Worm (Caenorhabditis elegans) whole organism, young adult: ENCODE measurements around the gene Y43F8C.17.

ENCODE experiments used
- D2030.7 ChIP-seq: fragments of 200-800 bp; sonication (Bioruptor generic); IDR thresholded peaks from 2 replicates; pipeline ENCODE4 v1.3.6; 2022; ENCODE audit warnings: missing genetic modification reagents, missing genetic modification characterization, missing compliant biosample characterization
- F10E7.11 ChIP-seq: sonication (generic microtip); optimal IDR thresholded peaks from 2 replicates; lab custom pipeline; 2017; ENCODE audit warnings: mild to moderate bottlenecking, missing genetic modification characterization, moderate library complexity, missing compliant biosample characterization
- F22D6.2 ChIP-seq: sonication (generic microtip); optimal IDR thresholded peaks from 2 replicates; lab custom pipeline; 2016; ENCODE audit warnings: mild to moderate bottlenecking, missing genetic modification characterization, missing compliant biosample characterization
- F23B12.7 ChIP-seq: sonication (generic microtip); optimal IDR thresholded peaks from 2 replicates; lab custom pipeline; 2017; ENCODE audit warnings: missing genetic modification characterization, mild to moderate bottlenecking, missing compliant biosample characterization, antibody characterized with exemption, moderate library complexity; ENCODE audit not compliant: insufficient read depth
- F37B4.10 ChIP-seq: fragments of 200-800 bp; sonication (Bioruptor generic); IDR thresholded peaks from 2 replicates; pipeline ENCODE4 v1.3.6; 2022; ENCODE audit warnings: missing genetic modification characterization, missing compliant biosample characterization
- Y56A3A.18 ChIP-seq: fragments of 200-800 bp; sonication (Bioruptor generic); IDR thresholded peaks from 2 replicates; pipeline ENCODE4 v1.3.6; 2022; ENCODE audit warnings: missing genetic modification reagents, missing genetic modification characterization, missing compliant biosample characterization
- Y95B8A.8 ChIP-seq: fragments of 200-800 bp; sonication (Bioruptor generic); IDR thresholded peaks from 2 replicates; pipeline ENCODE4 v1.3.6; 2022; ENCODE audit warnings: missing genetic modification reagents, missing genetic modification characterization, missing compliant biosample characterization
- ZK185.1 ChIP-seq: sonication (generic microtip); optimal IDR thresholded peaks from 2 replicates; lab custom pipeline; 2016; ENCODE audit warnings: mild to moderate bottlenecking, missing genetic modification characterization, missing compliant biosample characterization; ENCODE audit not compliant: poor library complexity, severe bottlenecking
- akir-1 ChIP-seq: fragments of 200-800 bp; sonication (Bioruptor generic); optimal IDR thresholded peaks from 2 replicates; lab custom pipeline; 2018; ENCODE audit warnings: mild to moderate bottlenecking, missing genetic modification characterization, moderate library complexity, missing compliant biosample characterization
- aptf-2 ChIP-seq: fragments of 200-800 bp; sonication (Bioruptor generic); conservative IDR thresholded peaks from 2 replicates; pipeline ENCODE4 v1.3.6; 2022; ENCODE audit warnings: missing genetic modification reagents, missing genetic modification characterization, missing compliant biosample characterization
- atf-7 ChIP-seq: sonication (generic microtip); optimal IDR thresholded peaks from 2 replicates; lab custom pipeline; 2017; ENCODE audit warnings: mild to moderate bottlenecking, missing genetic modification characterization, missing compliant biosample characterization
- athp-1 ChIP-seq: sonication (generic microtip); optimal IDR thresholded peaks from 2 replicates; lab custom pipeline; 2017; ENCODE audit warnings: mild to moderate bottlenecking, missing genetic modification characterization, missing compliant biosample characterization
- attf-3 ChIP-seq: fragments of 200-800 bp; sonication (Bioruptor generic); conservative IDR thresholded peaks from 2 replicates; pipeline ENCODE4 v1.3.6; 2022; ENCODE audit warnings: missing genetic modification reagents, missing genetic modification characterization, missing compliant biosample characterization
- cebp-1 ChIP-seq, 2 experiments: fragments of 200-800 bp in 1 of 2; sonication (Bioruptor generic) in 1 of 2; sonication (generic microtip) in 1 of 2; IDR thresholded peaks in 1 of 2; optimal IDR thresholded peaks in 1 of 2; 2 replicates each; pipeline versions ENCODE4 v1.3.6 to Lab custom; 2017 to 2022; ENCODE audit warnings: missing compliant biosample characterization in 2 of 2, missing genetic modification characterization in 2 of 2, mild to moderate bottlenecking in 1 of 2, missing genetic modification reagents in 1 of 2, moderate library complexity in 1 of 2
- chd-7 ChIP-seq: sonication (generic microtip); optimal IDR thresholded peaks from 2 replicates; lab custom pipeline; 2016; ENCODE audit warnings: mild to moderate bottlenecking, missing genetic modification characterization, moderate library complexity, missing compliant biosample characterization
- dox-1 ChIP-seq: fragments of 200-800 bp; sonication (Bioruptor generic); IDR thresholded peaks from 2 replicates; pipeline ENCODE4 v1.3.6; 2022; ENCODE audit warnings: missing genetic modification reagents, missing genetic modification characterization, missing compliant biosample characterization
- dpff-1 ChIP-seq: sonication (generic microtip); optimal IDR thresholded peaks from 2 replicates; lab custom pipeline; 2017; ENCODE audit warnings: mild to moderate bottlenecking, missing genetic modification characterization, missing compliant biosample characterization
- dpl-1 ChIP-seq: fragments of 150-350 bp; optimal IDR thresholded peaks from 2 replicates; lab custom pipeline; 2014; ENCODE audit warnings: missing biosample characterization, missing genetic modification reagents, missing genetic modification characterization
- egrh-3 ChIP-seq: fragments of 200-800 bp; sonication (Bioruptor generic); IDR thresholded peaks from 2 replicates; pipeline ENCODE4 v1.3.6; 2022; ENCODE audit warnings: missing genetic modification reagents, missing genetic modification characterization, missing compliant biosample characterization
- hlh-26 ChIP-seq: fragments of 200-800 bp; sonication (Bioruptor generic); conservative IDR thresholded peaks from 2 replicates; pipeline ENCODE4 v1.3.6; 2022; ENCODE audit warnings: missing genetic modification reagents, missing genetic modification characterization, missing compliant biosample characterization
- hmg-1.2 ChIP-seq: fragments of 200-800 bp; sonication (Bioruptor generic); IDR thresholded peaks from 2 replicates; pipeline ENCODE4 v1.3.6; 2022; ENCODE audit warnings: missing genetic modification reagents, missing genetic modification characterization, missing compliant biosample characterization
- hrde-1 ChIP-seq: sonication (generic microtip); optimal IDR thresholded peaks from 2 replicates; lab custom pipeline; 2016; ENCODE audit warnings: missing genetic modification characterization, mild to moderate bottlenecking, missing compliant biosample characterization, moderate library complexity, missing genotype, missing genetic modification reagents, borderline replicate concordance
- hsf-1 ChIP-seq: fragments of 200-800 bp; sonication (Bioruptor generic); IDR thresholded peaks from 2 replicates; pipeline ENCODE4 v1.3.6; 2022; ENCODE audit warnings: missing genetic modification reagents, missing genetic modification characterization, missing compliant biosample characterization
- lag-1 ChIP-seq: fragments of 200-800 bp; sonication (Bioruptor generic); IDR thresholded peaks from 2 replicates; pipeline ENCODE4 v1.3.6; 2022; ENCODE audit warnings: missing genetic modification reagents, missing genetic modification characterization, missing compliant biosample characterization
- let-526 ChIP-seq: fragments of 200-800 bp; sonication (Bioruptor generic); IDR thresholded peaks from 2 replicates; pipeline ENCODE4 v1.3.6; 2022; ENCODE audit warnings: missing genetic modification reagents, missing genetic modification characterization, missing compliant biosample characterization
- let-607 ChIP-seq, 2 experiments: fragments of 200-800 bp in 1 of 2; sonication (Bioruptor generic) in 1 of 2; sonication (generic microtip) in 1 of 2; optimal IDR thresholded peaks; 2 replicates each; lab custom pipeline; 2016 to 2018; ENCODE audit warnings: mild to moderate bottlenecking in 2 of 2, missing compliant biosample characterization in 2 of 2, missing genetic modification characterization in 2 of 2, moderate library complexity in 2 of 2, missing genotype in 1 of 2
- lin-54 ChIP-seq: fragments of 200-800 bp; sonication (Bioruptor generic); optimal IDR thresholded peaks from 2 replicates; lab custom pipeline; 2018; ENCODE audit warnings: mild to moderate bottlenecking, missing genetic modification characterization, missing compliant biosample characterization
- madf-10 ChIP-seq: sonication (generic microtip); optimal IDR thresholded peaks from 2 replicates; lab custom pipeline; 2016; ENCODE audit warnings: mild to moderate bottlenecking, missing genetic modification characterization, missing compliant biosample characterization
- mcd-1 ChIP-seq: fragments of 200-800 bp; sonication (Bioruptor generic); IDR thresholded peaks from 2 replicates; pipeline ENCODE4 v1.3.6; 2022; ENCODE audit warnings: missing genetic modification reagents, missing genetic modification characterization, missing compliant biosample characterization
- mel-28 ChIP-seq: sonication (generic microtip); optimal IDR thresholded peaks from 2 replicates; lab custom pipeline; 2016; ENCODE audit warnings: borderline replicate concordance, mild to moderate bottlenecking, missing genetic modification characterization, missing compliant biosample characterization
- nhr-90 ChIP-seq: sonication (generic microtip); optimal IDR thresholded peaks from 2 replicates; lab custom pipeline; 2016; ENCODE audit warnings: missing genotype, mild to moderate bottlenecking, missing genetic modification characterization, missing compliant biosample characterization
- pbrm-1 ChIP-seq: fragments of 200-800 bp; sonication (Bioruptor generic); IDR thresholded peaks from 2 replicates; pipeline ENCODE4 v1.3.6; 2022; ENCODE audit warnings: missing genetic modification reagents, missing genetic modification characterization, missing compliant biosample characterization
- rpc-1 ChIP-seq, 2 experiments: fragments of 150-350 bp in 1 of 2; sonication (generic microtip) in 1 of 2; optimal IDR thresholded peaks; 2 replicates each; lab custom pipeline; 2014 to 2018; ENCODE audit warnings: missing biosample characterization in 1 of 2, missing genetic modification characterization in 1 of 2, missing genetic modification reagents in 1 of 2, missing genotype in 1 of 2
- sptf-2 ChIP-seq: fragments of 200-800 bp; sonication (Bioruptor generic); optimal IDR thresholded peaks from 2 replicates; lab custom pipeline; 2018; ENCODE audit warnings: mild to moderate bottlenecking, missing genetic modification characterization, missing compliant biosample characterization
- xnd-1 ChIP-seq: sonication (generic microtip); optimal IDR thresholded peaks from 2 replicates; lab custom pipeline; 2016; ENCODE audit warnings: missing genotype, missing genetic modification reagents, missing genetic modification characterization, missing compliant biosample characterization
- zim-3 ChIP-seq: sonication (generic microtip); optimal IDR thresholded peaks from 2 replicates; lab custom pipeline; 2017; ENCODE audit warnings: mild to moderate bottlenecking, missing genetic modification characterization, moderate library complexity, missing compliant biosample characterization
- ztf-25 ChIP-seq: fragments of 200-800 bp; sonication (Bioruptor generic); IDR thresholded peaks from 2 replicates; pipeline ENCODE4 v1.3.6; 2022; ENCODE audit warnings: missing genetic modification reagents, missing genetic modification characterization, missing compliant biosample characterization
- ztf-26 ChIP-seq: sonication (generic microtip); optimal IDR thresholded peaks from 2 replicates; lab custom pipeline; 2017; ENCODE audit warnings: missing genetic modification characterization, missing compliant biosample characterization
- ztf-28 ChIP-seq: fragments of 200-800 bp; sonication (Bioruptor generic); IDR thresholded peaks from 2 replicates; pipeline ENCODE4 v1.3.6; 2022; ENCODE audit warnings: missing genetic modification reagents, missing genetic modification characterization, missing compliant biosample characterization
- ztf-6 ChIP-seq: fragments of 200-800 bp; sonication (Bioruptor generic); IDR thresholded peaks from 2 replicates; pipeline ENCODE4 v1.3.6; 2022; ENCODE audit warnings: missing genetic modification reagents, missing genetic modification characterization, missing compliant biosample characterization

Y43F8C.17 gene

DNA sequence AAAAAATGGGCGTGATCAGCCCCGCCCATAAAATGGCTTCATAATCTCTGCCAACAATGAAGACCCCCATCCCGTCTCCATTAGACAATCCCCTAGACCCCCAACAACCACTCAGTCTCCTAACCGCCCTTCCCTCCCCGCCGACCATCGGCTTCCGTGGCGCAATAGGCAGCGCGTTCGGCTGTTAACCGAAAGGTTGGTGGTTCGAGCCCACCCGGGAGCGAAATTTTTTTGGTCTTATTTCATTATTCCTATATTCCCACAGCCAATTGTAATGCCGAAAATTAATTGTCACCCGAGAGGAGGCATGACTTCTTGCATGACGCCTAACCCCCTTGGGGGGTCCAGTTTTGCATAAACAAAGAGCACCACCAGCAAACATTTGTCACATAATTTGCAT lies 6.9 kb downstream of the Y43F8C.17 start (continued):
- TF ChIP-seq rpc-1 (optimal IDR thresholded peaks at IDR 0.05; lab: Kevin White, UChicago), result peak; percentile 53
- peak; percentile 71 for TF ChIP-seq rpc-1 (tag; optimal IDR thresholded peaks at IDR 0.05; lab: Kevin White, UChicago)
- no peak for TF ChIP-seq xnd-1 (tag; lab: Kevin White, UChicago)
- TF ChIP-seq ztf-28 (GFP tag; lab: Robert Waterston, UW), result peak; percentile 71; the same call in 1 of the 2 replicates
- no peak for TF ChIP-seq dpl-1 (GFP tag; lab: Kevin White, UChicago)
- TF ChIP-seq let-526 (GFP tag; lab: Robert Waterston, UW), result no peak
- peak; percentile 41 for TF ChIP-seq zim-3 (tag; lab: Kevin White, UChicago)
- peak; percentile 25 for TF ChIP-seq lin-54
- no peak for TF ChIP-seq hsf-1
- 0 out of 2 replicates have a peak, but pooled peaks have one; percentile 25 for TF ChIP-seq Y95B8A.8 (GFP tag; lab: Robert Waterston, UW)
- no peak for TF ChIP-seq aptf-2 (GFP tag; lab: Robert Waterston, UW)
- TF ChIP-seq pbrm-1 (GFP tag; lab: Robert Waterston, UW), result peak; percentile 64
- TF ChIP-seq D2030.7 (GFP tag; lab: Robert Waterston, UW), result peak; percentile 61
- 0 out of 2 replicates have a peak, but pooled peaks have one; percentile 53 for TF ChIP-seq ztf-25 (GFP tag; lab: Robert Waterston, UW)
- peak; percentile 4 for TF ChIP-seq nhr-90
- no peak for TF ChIP-seq sptf-2 (GFP tag; lab: Kevin White, UChicago)
- peak; percentile 52 for TF ChIP-seq mcd-1 (GFP tag; lab: Robert Waterston, UW)
- TF ChIP-seq dpff-1, result no peak
- TF ChIP-seq Y56A3A.18 (GFP tag; lab: Robert Waterston, UW), result no peak
- no peak for TF ChIP-seq lag-1 (GFP tag; lab: Robert Waterston, UW)
- TF ChIP-seq madf-10, result peak; percentile 14
- no peak for TF ChIP-seq hrde-1 (tag; lab: Kevin White, UChicago)
- TF ChIP-seq F23B12.7 (tag; lab: Kevin White, UChicago), result peak; percentile 8

- TF ChIP-seq cebp-1 (GFP tag; IDR thresholded peaks at IDR 0.05; lab: Robert Waterston, UW) (0 out of 2 replicates have a peak, but pooled peaks have one; percentile 13), cebp-1 (tag; optimal IDR thresholded peaks at IDR 0.05; lab: Kevin White, UChicago) (peak; percentile 55), hmg-1.2 (GFP tag; lab: Robert Waterston, UW) (peak; percentile 62), F37B4.10 (GFP tag; lab: Robert Waterston, UW) (no peak)
Measured at ce11 chrV:19724589-19724988, 8.6 kb downstream of the Y43F8C.17 start.

DNA sequence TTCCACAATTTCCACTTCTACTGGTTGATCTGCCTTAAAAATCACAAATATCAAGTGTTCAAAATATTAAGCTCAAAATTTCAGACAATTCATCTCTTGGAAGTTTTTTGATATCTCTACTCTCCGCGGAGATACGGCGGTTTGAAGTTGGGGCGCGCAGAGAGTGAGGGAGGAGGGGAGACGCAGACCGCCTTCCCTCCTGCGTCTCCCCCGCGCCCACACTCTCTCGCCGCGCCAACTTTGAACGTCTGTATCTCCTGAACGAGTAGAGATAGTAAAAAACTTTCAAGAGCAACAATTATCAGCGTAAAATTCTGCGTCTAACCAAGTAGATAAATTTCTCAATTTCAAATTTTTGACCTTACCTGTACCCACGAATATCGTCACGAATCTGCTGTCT lies 12.0 kb downstream of the Y43F8C.17 start:
- TF ChIP-seq athp-1, result no peak
- no peak for TF ChIP-seq hlh-26
- no peak for TF ChIP-seq atf-7 (tag; lab: Kevin White, UChicago)
- TF ChIP-seq ztf-26 (tag; lab: Kevin White, UChicago), result no peak
- no peak for TF ChIP-seq akir-1
- TF ChIP-seq attf-3 (GFP tag; lab: Robert Waterston, UW), result no peak
- TF ChIP-seq let-607 (tag; optimal IDR thresholded peaks at IDR 0.05; lab: Kevin White, UChicago), result no peak
- no peak for TF ChIP-seq ZK185.1 (tag; lab: Kevin White, UChicago)
- no peak for TF ChIP-seq chd-7 (tag; lab: Kevin White, UChicago)
- no peak for TF ChIP-seq let-526 (GFP tag; lab: Robert Waterston, UW)
- TF ChIP-seq dox-1 (GFP tag; lab: Robert Waterston, UW), result no peak
- 0 out of 2 replicates have a peak, but pooled peaks have one; percentile 7 for TF ChIP-seq mcd-1 (GFP tag; lab: Robert Waterston, UW)
- TF ChIP-seq mel-28, result no peak
- TF ChIP-seq ztf-6 (GFP tag; lab: Robert Waterston, UW), result no peak
- no peak for TF ChIP-seq F10E7.11 (tag; lab: Kevin White, UChicago)
- peak; percentile 53; the same call in 1 of the 2 replicates for TF ChIP-seq egrh-3
- no peak for TF ChIP-seq F22D6.2
- peak; percentile 87 for TF ChIP-seq hmg-1.2 (GFP tag; lab: Robert Waterston, UW)
- no peak for TF ChIP-seq sptf-2 (GFP tag; lab: Kevin White, UChicago)
